Worm (Caenorhabditis elegans) whole organism, L1 larva: ENCODE data around the gene ksr-1.
A peak's percentile ranks its signal among the peaks of the same experiment; 100 is the strongest.

Experiments
- C04F5.9 ChIP-seq: sonication (generic microtip); optimal IDR thresholded peaks from 2 replicates; lab custom pipeline; 2016; ENCODE audit warnings: missing genetic modification characterization, missing compliant biosample characterization
- C34B4.2 ChIP-seq: sonication (generic microtip); optimal IDR thresholded peaks from 2 replicates; lab custom pipeline; 2017; ENCODE audit warnings: mild to moderate bottlenecking, missing genetic modification characterization, missing compliant biosample characterization
- Y116A8C.19 ChIP-seq: sonication (generic microtip); optimal IDR thresholded peaks from 2 replicates; lab custom pipeline; 2016; ENCODE audit warnings: missing compliant biosample characterization, missing genetic modification characterization, borderline replicate concordance
- blmp-1 ChIP-seq: fragments of 150-350 bp; optimal IDR thresholded peaks from 2 replicates; lab custom pipeline; 2014; ENCODE audit warnings: missing biosample characterization, missing genetic modification characterization
- ceh-8 ChIP-seq: fragments of 200-800 bp; sonication (Bioruptor generic); optimal IDR thresholded peaks from 2 replicates; lab custom pipeline; 2018; ENCODE audit warnings: mild to moderate bottlenecking, missing genetic modification characterization, moderate library complexity, missing compliant biosample characterization
- dpl-1 ChIP-seq, 3 experiments: fragments of 150-350 bp in 2 of 3; sonication (generic microtip) in 1 of 3; optimal IDR thresholded peaks; 2 replicates each; lab custom pipeline; 2014 to 2017; ENCODE audit warnings: missing biosample characterization in 3 of 3, missing genetic modification characterization in 3 of 3, missing genetic modification reagents in 3 of 3
- efl-1 ChIP-seq, 4 experiments: fragments of 150-350 bp; optimal IDR thresholded peaks in 3 of 4; peaks in 1 of 4; 1 replicate in 1 of 4; 2 replicates in 3 of 4; lab custom pipeline; 2014; ENCODE audit warnings: missing biosample characterization in 2 of 4, missing genetic modification characterization in 2 of 4, missing genetic modification reagents in 2 of 4
- egl-27 ChIP-seq, 2 experiments: fragments of 150-350 bp in 1 of 2; sonication (generic microtip); optimal IDR thresholded peaks; 3 replicates each; lab custom pipeline; 2017 to 2018; ENCODE audit warnings: missing biosample characterization in 2 of 2, missing genetic modification characterization in 2 of 2, missing genetic modification reagents in 2 of 2
- elt-2 ChIP-seq: sonication (generic microtip); optimal IDR thresholded peaks from 2 replicates; lab custom pipeline; 2016; ENCODE audit warnings: missing genetic modification characterization, mild to moderate bottlenecking, inconsistent platforms, missing compliant biosample characterization, missing genetic modification reagents
- elt-3 ChIP-seq, 6 experiments: fragments of 150-350 bp in 1 of 6; sonication (generic microtip); optimal IDR thresholded peaks; 2 replicates each; lab custom pipeline; 2017 to 2018; ENCODE audit warnings: missing biosample characterization in 6 of 6, missing genetic modification characterization in 6 of 6, inconsistent platforms in 1 of 6
- fkh-10 ChIP-seq: sonication (generic microtip); optimal IDR thresholded peaks from 2 replicates; lab custom pipeline; 2017; ENCODE audit warnings: missing biosample characterization, missing genetic modification reagents, missing genetic modification characterization
- fos-1 ChIP-seq: fragments of 150-350 bp; optimal IDR thresholded peaks from 2 replicates; lab custom pipeline; 2014; ENCODE audit warnings: missing biosample characterization, missing genetic modification characterization
- grh-1 ChIP-seq: fragments of 200-800 bp; sonication (Bioruptor generic); IDR thresholded peaks from 2 replicates; pipeline ENCODE4 v1.3.6; 2022; ENCODE audit warnings: missing genetic modification reagents, missing genetic modification characterization, missing compliant biosample characterization
- hpl-2 ChIP-seq: fragments of 150-350 bp; optimal IDR thresholded peaks from 2 replicates; lab custom pipeline; 2014; ENCODE audit warnings: missing biosample characterization, missing genetic modification reagents, missing genetic modification characterization
- isw-1 ChIP-seq: fragments of 200-800 bp; sonication (Bioruptor generic); IDR thresholded peaks from 2 replicates; pipeline ENCODE4 v1.3.6; 2022; ENCODE audit warnings: missing genetic modification characterization, missing compliant biosample characterization
- jun-1 ChIP-seq: fragments of 150-350 bp; optimal IDR thresholded peaks from 2 replicates; lab custom pipeline; 2014; ENCODE audit warnings: missing biosample characterization, missing genetic modification reagents, missing genetic modification characterization
- lin-13 ChIP-seq: fragments of 150-350 bp; optimal IDR thresholded peaks from 2 replicates; lab custom pipeline; 2014; ENCODE audit warnings: missing biosample characterization, missing genetic modification reagents, missing genetic modification characterization
- lin-14 ChIP-seq: fragments of 200-800 bp; sonication (Bioruptor generic); optimal IDR thresholded peaks from 2 replicates; lab custom pipeline; 2018; ENCODE audit warnings: mild to moderate bottlenecking, missing genetic modification characterization, moderate library complexity, missing compliant biosample characterization
- lin-35 ChIP-seq, 2 experiments: fragments of 150-350 bp; optimal IDR thresholded peaks; 2 replicates each; lab custom pipeline; 2014; ENCODE audit warnings: missing biosample characterization in 2 of 2, missing genetic modification characterization in 2 of 2, missing genetic modification reagents in 2 of 2
- lir-3 ChIP-seq: sonication (generic microtip); optimal IDR thresholded peaks from 2 replicates; lab custom pipeline; 2016; ENCODE audit warnings: mild to moderate bottlenecking, missing genetic modification characterization, moderate library complexity, missing compliant biosample characterization; ENCODE audit not compliant: poor library complexity
- lsy-2 ChIP-seq, 2 experiments: fragments of 150-350 bp; optimal IDR thresholded peaks; 2 replicates each; lab custom pipeline; 2014; ENCODE audit warnings: missing biosample characterization in 2 of 2, missing genetic modification characterization in 2 of 2
- mdl-1 ChIP-seq, 2 experiments: fragments of 150-350 bp; optimal IDR thresholded peaks; 2 replicates each; lab custom pipeline; 2014 to 2017; ENCODE audit warnings: missing biosample characterization in 2 of 2, missing genetic modification characterization in 2 of 2, inconsistent platforms in 1 of 2
- mep-1 ChIP-seq: fragments of 150-350 bp; optimal IDR thresholded peaks from 2 replicates; lab custom pipeline; 2014; ENCODE audit warnings: missing biosample characterization, missing genetic modification characterization
- nhr-20 ChIP-seq: sonication (generic microtip); optimal IDR thresholded peaks from 2 replicates; lab custom pipeline; 2016; ENCODE audit warnings: mild to moderate bottlenecking, missing genetic modification characterization, missing compliant biosample characterization
- nhr-71 ChIP-seq: sonication (generic microtip); optimal IDR thresholded peaks from 2 replicates; lab custom pipeline; 2016; ENCODE audit warnings: mild to moderate bottlenecking, missing genetic modification characterization, moderate library complexity, missing compliant biosample characterization
- nhr-84 ChIP-seq: sonication (generic microtip); optimal IDR thresholded peaks from 2 replicates; lab custom pipeline; 2017; ENCODE audit warnings: missing biosample characterization, missing genetic modification characterization
- nhr-85 ChIP-seq: sonication (generic microtip); peaks from one replicate; lab custom pipeline; 2016; ENCODE audit warnings: missing genetic modification characterization, inconsistent platforms, missing compliant biosample characterization
- nhr-90 ChIP-seq: sonication (generic microtip); optimal IDR thresholded peaks from 2 replicates; lab custom pipeline; 2016; ENCODE audit warnings: mild to moderate bottlenecking, missing genetic modification characterization, missing compliant biosample characterization; ENCODE audit not compliant: poor library complexity
- pag-3 ChIP-seq: sonication (generic microtip); optimal IDR thresholded peaks from 2 replicates; lab custom pipeline; 2017; ENCODE audit warnings: missing genetic modification characterization, mild to moderate bottlenecking, missing compliant biosample characterization, antibody characterized with exemption, borderline replicate concordance; ENCODE audit not compliant: insufficient read depth
- pax-3 ChIP-seq: fragments of 200-800 bp; sonication (Bioruptor generic); optimal IDR thresholded peaks from 2 replicates; lab custom pipeline; 2018; ENCODE audit warnings: mild to moderate bottlenecking, missing genetic modification characterization, moderate library complexity, missing compliant biosample characterization
- pqm-1 ChIP-seq: sonication (generic microtip); optimal IDR thresholded peaks from 3 replicates; lab custom pipeline; 2017; ENCODE audit warnings: missing biosample characterization, missing genetic modification characterization
- skn-1 ChIP-seq: fragments of 150-350 bp; optimal IDR thresholded peaks from 2 replicates; lab custom pipeline; 2014; ENCODE audit warnings: missing biosample characterization, missing genetic modification characterization
- snu-23 ChIP-seq: sonication (generic microtip); optimal IDR thresholded peaks from 2 replicates; lab custom pipeline; 2016; ENCODE audit warnings: missing genetic modification characterization, missing compliant biosample characterization
- sox-4 ChIP-seq: sonication (generic microtip); optimal IDR thresholded peaks from 2 replicates; lab custom pipeline; 2016; ENCODE audit warnings: missing genetic modification characterization, missing compliant biosample characterization
- sptf-1 ChIP-seq: fragments of 150-350 bp; optimal IDR thresholded peaks from 2 replicates; lab custom pipeline; 2014; ENCODE audit warnings: missing biosample characterization, missing genetic modification characterization
- sup-37 ChIP-seq: fragments of 200-800 bp; sonication (Bioruptor generic); optimal IDR thresholded peaks from 2 replicates; lab custom pipeline; 2018; ENCODE audit warnings: mild to moderate bottlenecking, missing genetic modification characterization, missing compliant biosample characterization
- swsn-7 ChIP-seq: sonication (generic microtip); optimal IDR thresholded peaks from 2 replicates; lab custom pipeline; 2016; ENCODE audit warnings: missing genetic modification characterization, missing compliant biosample characterization
- tbx-2 ChIP-seq: sonication (generic microtip); optimal IDR thresholded peaks from 2 replicates; lab custom pipeline; 2016; ENCODE audit warnings: missing genetic modification characterization, missing compliant biosample characterization
- tlp-1 ChIP-seq: fragments of 150-350 bp; optimal IDR thresholded peaks from 2 replicates; lab custom pipeline; 2014; ENCODE audit warnings: missing biosample characterization, missing genetic modification characterization
- unc-130 ChIP-seq: fragments of 150-350 bp; optimal IDR thresholded peaks from 2 replicates; lab custom pipeline; 2017; ENCODE audit warnings: missing biosample characterization, missing genetic modification characterization, inconsistent platforms
- unc-86 ChIP-seq: sonication (generic microtip); optimal IDR thresholded peaks from 2 replicates; lab custom pipeline; 2016; ENCODE audit warnings: missing genetic modification characterization, missing compliant biosample characterization
- unc-98 ChIP-seq: fragments of 200-800 bp; sonication (Bioruptor generic); IDR thresholded peaks from 2 replicates; pipeline ENCODE4 v1.3.6; 2022; ENCODE audit warnings: missing genetic modification characterization, missing compliant biosample characterization
- vab-15 ChIP-seq: sonication (generic microtip); optimal IDR thresholded peaks from 2 replicates; lab custom pipeline; 2017; ENCODE audit warnings: missing genotype, mild to moderate bottlenecking, missing genetic modification characterization, missing compliant biosample characterization
- xbp-1 ChIP-seq: sonication (generic microtip); optimal IDR thresholded peaks from 2 replicates; lab custom pipeline; 2016; ENCODE audit warnings: missing genetic modification characterization, missing compliant biosample characterization
- ztf-11 ChIP-seq, 2 experiments: sonication (generic microtip); optimal IDR thresholded peaks; 2 replicates each; lab custom pipeline; 2016 to 2017; ENCODE audit warnings: missing genetic modification characterization in 2 of 2, missing biosample characterization in 1 of 2, missing compliant biosample characterization in 1 of 2
- ztf-4 ChIP-seq: fragments of 150-350 bp; optimal IDR thresholded peaks from 2 replicates; lab custom pipeline; 2014; ENCODE audit warnings: missing biosample characterization, missing genetic modification characterization

The ksr-1 gene

DNA sequence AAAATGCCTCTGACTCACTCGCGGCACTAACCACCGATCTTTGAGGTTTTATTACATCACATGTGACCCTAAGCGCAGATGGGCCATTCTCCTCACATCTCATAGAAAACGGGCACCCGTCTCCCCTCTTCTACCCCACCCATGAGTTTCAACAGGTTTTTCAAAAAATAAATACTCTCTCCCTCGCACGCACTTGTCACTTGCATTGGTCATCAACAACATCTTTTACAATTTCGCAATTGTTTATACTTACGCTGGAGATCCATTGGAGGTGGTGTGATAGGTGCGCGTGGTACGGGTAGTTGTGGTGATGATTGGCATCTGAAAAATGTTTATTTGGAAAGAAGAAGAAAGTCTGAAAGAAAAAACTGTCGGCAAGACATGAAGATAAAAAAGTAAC lies 39.0 kb upstream of the ksr-1 start, which contains the start of gene M60.4 (continued):
- no peak for TF ChIP-seq unc-98 (GFP tag; lab: Robert Waterston, UW)
- TF ChIP-seq dpl-1 (GFP tag; optimal IDR thresholded peaks at IDR 0.05; lab: Kevin White, UChicago) = peak; percentile 19 to 34 (median 27)
- TF ChIP-seq fkh-10 = no peak
- TF ChIP-seq nhr-90 = peak; percentile 80
- peak; percentile 70 for TF ChIP-seq unc-130
- TF ChIP-seq sup-37 (GFP tag; lab: Kevin White, UChicago) = no peak
- peak in 4 of 6 experiments; percentile 71 to 84 (median 77) for TF ChIP-seq elt-3 (tag; optimal IDR thresholded peaks at IDR 0.05; lab: Kevin White, UChicago)
- TF ChIP-seq lir-3 (tag; lab: Kevin White, UChicago) = peak; percentile 61
- TF ChIP-seq elt-2 = no peak
- TF ChIP-seq ztf-4 (tag; lab: Kevin White, UChicago) = peak; percentile 7
- peak; percentile 43 for TF ChIP-seq swsn-7

DNA sequence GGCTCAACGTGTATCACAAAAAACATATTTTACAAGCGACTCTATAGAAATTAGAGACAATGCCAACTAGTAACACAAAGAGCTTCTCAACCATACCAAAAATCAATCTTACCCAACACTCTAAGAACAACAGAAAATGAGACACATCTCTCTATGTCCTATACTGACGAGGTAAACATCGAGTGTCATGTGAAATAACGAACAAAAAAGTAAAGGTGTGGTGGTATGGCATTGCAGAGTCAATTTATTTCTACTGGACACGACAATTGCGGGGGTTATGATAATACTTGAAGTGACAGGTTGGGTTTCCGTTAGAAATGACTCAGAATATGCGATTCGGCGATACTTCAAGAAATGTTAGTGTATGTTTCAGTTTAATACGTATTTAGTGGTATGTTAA lies 38.5 kb upstream of the ksr-1 start:
- TF ChIP-seq lin-35 (GFP tag; optimal IDR thresholded peaks at IDR 0.05; lab: Kevin White, UChicago) (peak in 1 of 2 experiments; percentile 43), elt-3 (tag; optimal IDR thresholded peaks at IDR 0.05; lab: Kevin White, UChicago) (peak in 1 of 6 experiments; percentile 25), sptf-1 (no peak)

DNA sequence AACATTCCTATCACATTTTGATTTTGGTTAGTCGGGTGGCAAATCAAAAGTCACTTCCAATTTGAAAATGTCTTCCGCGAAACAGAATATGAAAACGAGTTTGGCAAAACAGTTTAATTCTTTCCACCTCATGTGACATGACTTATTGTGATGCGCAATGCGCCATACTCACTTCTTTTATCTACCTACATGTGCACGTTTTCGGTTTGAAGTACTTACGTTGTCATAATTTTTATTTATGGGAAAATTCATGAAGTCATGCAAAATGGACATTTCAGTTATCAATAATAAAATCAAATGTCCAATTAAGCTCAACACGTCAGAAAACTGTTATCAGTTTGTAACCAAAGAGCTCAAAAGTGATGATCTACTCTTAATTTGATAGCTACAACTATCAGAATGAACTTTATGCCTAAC lies 36.3 kb upstream of the ksr-1 start:
- TF ChIP-seq ztf-11 (tag; optimal IDR thresholded peaks at IDR 0.05; lab: Kevin White, UChicago) = no peak
- no peak for TF ChIP-seq C34B4.2 (tag; lab: Kevin White, UChicago)
- TF ChIP-seq lin-14 (GFP tag; lab: Kevin White, UChicago) = peak; percentile 84
- TF ChIP-seq nhr-84 (tag; lab: Kevin White, UChicago) = no peak
- TF ChIP-seq egl-27 (tag; optimal IDR thresholded peaks at IDR 0.05; lab: Kevin White, UChicago) = no peak
- peak; percentile 65 for TF ChIP-seq tbx-2 (tag; lab: Kevin White, UChicago)
- TF ChIP-seq C04F5.9 = no peak
- TF ChIP-seq tlp-1 = peak; percentile 38
- TF ChIP-seq vab-15 = peak; percentile 66
- peak; percentile 43 for TF ChIP-seq pag-3 (tag; lab: Kevin White, UChicago)
- peak in 1 of 2 experiments; percentile 26 for TF ChIP-seq efl-1 (optimal IDR thresholded peaks at IDR 0.05; lab: Kevin White, UChicago)
- peak in 1 of 2 experiments; percentile 94 for TF ChIP-seq efl-1 (GFP tag; optimal IDR thresholded peaks at IDR 0.05 in 1 of 2; lab: Kevin White, UChicago)
- TF ChIP-seq nhr-85 (tag; lab: Kevin White, UChicago) = peak; percentile 98
- peak in 1 of 2 experiments; percentile 81 for TF ChIP-seq mdl-1 (tag; optimal IDR thresholded peaks at IDR 0.05; lab: Kevin White, UChicago)
- peak; percentile 85 for TF ChIP-seq nhr-20 (tag; lab: Kevin White, UChicago)
- no peak for TF ChIP-seq hpl-2 (GFP tag; lab: Kevin White, UChicago)
- peak; percentile 7 for TF ChIP-seq lin-13 (GFP tag; lab: Kevin White, UChicago)
- no peak for TF ChIP-seq unc-86
- peak; percentile 15 for TF ChIP-seq mep-1 (tag; lab: Kevin White, UChicago)
- peak in 2 of 6 experiments; percentile 71 to 92 for TF ChIP-seq elt-3 (tag; optimal IDR thresholded peaks at IDR 0.05; lab: Kevin White, UChicago)
- TF ChIP-seq lsy-2 (tag; optimal IDR thresholded peaks at IDR 0.05; lab: Kevin White, UChicago) = peak; percentile 17 to 57
- peak; percentile 72 for TF ChIP-seq blmp-1
- TF ChIP-seq lir-3 (tag; lab: Kevin White, UChicago) = peak; percentile 3
- TF ChIP-seq xbp-1 = no peak
- TF ChIP-seq ztf-4 (tag; lab: Kevin White, UChicago) = no peak
- no peak for TF ChIP-seq pax-3 (tag; lab: Kevin White, UChicago)
- TF ChIP-seq isw-1 (GFP tag; lab: Robert Waterston, UW) = no peak
- TF ChIP-seq dpl-1 (GFP tag; optimal IDR thresholded peaks at IDR 0.05; lab: Kevin White, UChicago) = peak in 1 of 3 experiments; percentile 23
- TF ChIP-seq snu-23 (GFP tag; lab: Kevin White, UChicago) = peak; percentile 84
- peak; percentile 35 for TF ChIP-seq skn-1 (tag; lab: Kevin White, UChicago)
- TF ChIP-seq Y116A8C.19 (tag; lab: Kevin White, UChicago) = no peak
- TF ChIP-seq jun-1 (tag; lab: Kevin White, UChicago) = no peak
- no peak for TF ChIP-seq pqm-1 (tag; lab: Kevin White, UChicago)
- peak; percentile 79 for TF ChIP-seq nhr-90
- no peak for TF ChIP-seq sup-37 (GFP tag; lab: Kevin White, UChicago)
- TF ChIP-seq lin-35 (GFP tag; optimal IDR thresholded peaks at IDR 0.05; lab: Kevin White, UChicago) = peak; percentile 31 to 63
- TF ChIP-seq ceh-8 (GFP tag; lab: Kevin White, UChicago) = no peak
- TF ChIP-seq sox-4 = no peak
- TF ChIP-seq grh-1 (GFP tag; lab: Robert Waterston, UW) = peak; percentile 91
- no peak for TF ChIP-seq fos-1 (tag; lab: Kevin White, UChicago)
- TF ChIP-seq elt-2 = peak; percentile 83
- TF ChIP-seq nhr-71 = peak; percentile 80
